Worm (Caenorhabditis elegans) whole organism, mixed stage, embryonic: Measurements from ENCODE around the gene F33C8.4.

Experiments
- bed-3 ChIP-seq: fragments of 200-800 bp; sonication (Bioruptor generic); optimal IDR thresholded peaks from 3 replicates; lab custom pipeline; 2018; ENCODE audit warnings: mild to moderate bottlenecking, missing genetic modification characterization, moderate library complexity, missing compliant biosample characterization
- ces-1 ChIP-seq: fragments of 150-350 bp; optimal IDR thresholded peaks from 2 replicates; lab custom pipeline; 2014; ENCODE audit warnings: missing biosample characterization, missing genetic modification reagents, missing genetic modification characterization
- hlh-1 ChIP-seq: fragments of 150-350 bp; optimal IDR thresholded peaks from 2 replicates; lab custom pipeline; 2014; ENCODE audit warnings: missing biosample characterization, missing genetic modification reagents, missing genetic modification characterization
- lsy-2 ChIP-seq: fragments of 150-350 bp; optimal IDR thresholded peaks from 2 replicates; lab custom pipeline; 2014; ENCODE audit warnings: missing biosample characterization, missing genetic modification characterization
- nhr-237 ChIP-seq: fragments of 150-350 bp; optimal IDR thresholded peaks from 2 replicates; lab custom pipeline; 2014; ENCODE audit warnings: missing biosample characterization, missing genetic modification characterization
- nhr-28 ChIP-seq: fragments of 150-350 bp; optimal IDR thresholded peaks from 2 replicates; lab custom pipeline; 2014; ENCODE audit warnings: missing biosample characterization, missing genetic modification characterization
- nhr-76 ChIP-seq: sonication (generic microtip); optimal IDR thresholded peaks from 2 replicates; lab custom pipeline; 2017; ENCODE audit warnings: missing biosample characterization, missing genetic modification characterization
- snpc-4 ChIP-seq: fragments of 150-350 bp; optimal IDR thresholded peaks from 2 replicates; lab custom pipeline; 2014; ENCODE audit warnings: missing biosample characterization, missing genetic modification characterization
- tbx-8 ChIP-seq: fragments of 200-800 bp; sonication (Bioruptor generic); optimal IDR thresholded peaks from 2 replicates; lab custom pipeline; 2018; ENCODE audit warnings: mild to moderate bottlenecking, missing genetic modification characterization, moderate library complexity, missing compliant biosample characterization
- unc-39 ChIP-seq: fragments of 150-350 bp; optimal IDR thresholded peaks from 2 replicates; lab custom pipeline; 2014; ENCODE audit warnings: missing biosample characterization, missing genetic modification characterization
- unc-62 ChIP-seq: fragments of 150-350 bp; optimal IDR thresholded peaks from 2 replicates; lab custom pipeline; 2014; ENCODE audit warnings: missing biosample characterization, missing genetic modification reagents, missing genetic modification characterization

DNA sequence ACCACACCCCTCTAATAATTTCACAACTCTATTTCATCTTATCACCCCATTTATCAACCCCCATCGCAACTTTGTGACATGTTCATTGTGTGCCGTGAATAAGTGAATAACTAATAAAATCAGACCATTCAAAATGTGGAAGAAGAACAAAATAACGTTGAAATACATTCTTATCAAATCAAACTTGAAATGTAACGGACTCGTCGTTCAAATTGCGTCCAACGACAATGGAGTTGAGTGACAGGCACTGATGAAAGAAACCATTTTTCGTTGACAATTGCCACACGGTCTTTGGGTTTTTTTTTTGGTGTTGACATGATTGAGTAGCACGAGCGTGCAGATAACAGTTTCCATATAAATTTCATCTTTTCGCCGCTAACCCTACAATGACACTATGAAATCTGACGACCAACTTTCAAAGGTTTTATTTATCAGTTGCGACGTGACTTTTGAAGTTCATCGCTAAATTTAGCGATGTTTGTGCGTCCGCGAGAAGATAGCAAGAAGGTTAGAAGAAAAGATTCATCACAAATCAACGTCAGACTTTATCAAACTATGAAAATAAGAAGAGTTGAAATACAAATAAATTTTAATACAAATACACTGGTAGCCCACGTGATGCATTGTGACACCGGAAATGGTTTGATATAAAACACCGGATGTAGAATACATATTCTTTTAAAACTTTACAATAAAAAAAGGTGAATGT lies 51.5 kb downstream of the F33C8.4 start:
- TF ChIP-seq nhr-76 (tag; lab: Kevin White, UChicago) (no peak), ces-1 (GFP tag; lab: Kevin White, UChicago) (no peak), hlh-1 (tag; lab: Kevin White, UChicago) (no peak), unc-62 (GFP tag; lab: Kevin White, UChicago) (no peak), snpc-4 (no peak), nhr-237 (tag; lab: Kevin White, UChicago) (no peak), tbx-8 (GFP tag; lab: Kevin White, UChicago) (no peak), nhr-28 (tag; lab: Kevin White, UChicago) (no peak), bed-3 (GFP tag; lab: Kevin White, UChicago) (no peak), unc-39 (tag; lab: Kevin White, UChicago) (no peak), lsy-2 (tag; lab: Kevin White, UChicago) (no peak)
